Worm (Caenorhabditis elegans) whole organism, L3 larva: ENCODE results near the gene tlp-1.

Source experiments
- ceh-82 ChIP-seq: fragments of 150-350 bp; optimal IDR thresholded peaks from 2 replicates; lab custom pipeline; 2014; ENCODE audit warnings: missing biosample characterization, missing genetic modification characterization
- fos-1 ChIP-seq: fragments of 150-350 bp; optimal IDR thresholded peaks from 2 replicates; lab custom pipeline; 2014; ENCODE audit warnings: missing biosample characterization, missing genetic modification characterization
- nhr-11 ChIP-seq: fragments of 150-350 bp; optimal IDR thresholded peaks from 2 replicates; lab custom pipeline; 2014; ENCODE audit warnings: missing biosample characterization, missing genetic modification characterization
- nhr-12 ChIP-seq: fragments of 150-350 bp; optimal IDR thresholded peaks from 2 replicates; lab custom pipeline; 2014; ENCODE audit warnings: missing biosample characterization, missing genetic modification characterization
- nhr-23 ChIP-seq: fragments of 150-350 bp; optimal IDR thresholded peaks from 2 replicates; lab custom pipeline; 2014; ENCODE audit warnings: missing biosample characterization, missing genetic modification reagents, missing genetic modification characterization
- nhr-43 ChIP-seq: sonication (generic microtip); optimal IDR thresholded peaks from 2 replicates; lab custom pipeline; 2016; ENCODE audit warnings: mild to moderate bottlenecking, missing genetic modification characterization, missing compliant biosample characterization; ENCODE audit not compliant: poor library complexity, severe bottlenecking
- nhr-77 ChIP-seq: fragments of 150-350 bp; optimal IDR thresholded peaks from 2 replicates; lab custom pipeline; 2014; ENCODE audit warnings: missing biosample characterization, missing genetic modification characterization
- pha-4 ChIP-seq: fragments of 150-350 bp; optimal IDR thresholded peaks from 2 replicates; lab custom pipeline; 2014; ENCODE audit warnings: missing biosample characterization, missing genetic modification reagents, missing genetic modification characterization
- snpc-4 ChIP-seq: fragments of 150-350 bp; optimal IDR thresholded peaks from 2 replicates; lab custom pipeline; 2014; ENCODE audit warnings: missing biosample characterization, missing genetic modification characterization
- unc-39 ChIP-seq: sonication (generic microtip); optimal IDR thresholded peaks from 4 replicates; lab custom pipeline; 2017; ENCODE audit warnings: missing biosample characterization, missing genetic modification characterization
- zag-1 ChIP-seq: fragments of 150-350 bp; optimal IDR thresholded peaks from 2 replicates; lab custom pipeline; 2014; ENCODE audit warnings: missing biosample characterization, missing genetic modification characterization
- ztf-11 ChIP-seq: fragments of 150-350 bp; optimal IDR thresholded peaks from 2 replicates; lab custom pipeline; 2014; ENCODE audit warnings: missing biosample characterization, missing genetic modification characterization

ce11 chrIV:13692522-13692921, 11.4 kb downstream of the tlp-1 start:
- no peak for TF ChIP-seq snpc-4 (tag; lab: Kevin White, UChicago)
- no peak for TF ChIP-seq nhr-43
- no peak for TF ChIP-seq ztf-11 (tag; lab: Kevin White, UChicago)
- no peak for TF ChIP-seq fos-1 (tag; lab: Kevin White, UChicago)
- no peak for TF ChIP-seq ceh-82 (tag; lab: Kevin White, UChicago)
- no peak for TF ChIP-seq zag-1 (tag; lab: Kevin White, UChicago)
- no peak for TF ChIP-seq unc-39 (tag; lab: Kevin White, UChicago)
- TF ChIP-seq nhr-11 (tag; lab: Kevin White, UChicago) = no peak
- no peak for TF ChIP-seq pha-4
- no peak for TF ChIP-seq nhr-23 (tag; lab: Kevin White, UChicago)
- no peak for TF ChIP-seq nhr-77 (tag; lab: Kevin White, UChicago)
- no peak for TF ChIP-seq nhr-12 (tag; lab: Kevin White, UChicago)
